Fruit fly (Drosophila melanogaster): ENCODE data around the gene CG46280.
A peak's percentile ranks its signal among the peaks of the same experiment; 100 is the strongest.

CG46280 gene

DNA sequence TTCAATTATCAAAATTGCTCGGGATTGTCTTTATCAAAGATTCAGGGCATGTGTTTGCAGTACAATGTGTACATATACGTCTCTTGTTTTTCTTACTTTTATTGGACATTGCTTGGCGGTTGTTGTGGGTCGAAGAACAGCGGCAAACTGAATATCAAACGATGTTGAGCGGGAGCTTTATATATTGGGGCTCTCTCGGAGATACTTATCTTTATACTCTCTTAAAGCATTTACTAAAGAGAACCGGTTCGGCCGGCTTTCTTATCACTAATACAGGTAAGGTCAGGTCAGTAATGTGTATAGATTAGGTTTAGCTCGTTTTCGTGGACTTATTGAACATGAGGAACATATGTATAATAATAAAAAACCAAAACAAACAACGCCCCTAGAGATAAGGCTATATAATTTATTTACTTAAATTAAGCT, 20.9 kb upstream of the CG46280 start, which contains the start of gene CG7966 (continued):
- TF ChIP-seq CHES-1-like (GFP tag; optimal IDR thresholded peaks at IDR 0.05) (no peak), lov (optimal IDR thresholded peaks at IDR 0.05) (no peak), lov (GFP tag; IDR thresholded peaks at IDR 0.05) (no peak), CG11247 (GFP tag; IDR thresholded peaks at IDR 0.05) (no peak), Abd-B (GFP tag; optimal IDR thresholded peaks at IDR 0.05) (no peak), CG10209 (GFP tag; optimal IDR thresholded peaks at IDR 0.05) (no peak), sisA (GFP tag; IDR thresholded peaks at IDR 0.05) (no peak), CG1603 (tag; optimal IDR thresholded peaks at IDR 0.05) (no peak), run (tag; optimal IDR thresholded peaks at IDR 0.05) (no peak), CG12104 (GFP tag; optimal IDR thresholded peaks at IDR 0.05) (no peak), Doc2 (GFP tag; IDR thresholded peaks at IDR 0.05) (no peak), vvl (GFP tag; IDR thresholded peaks at IDR 0.05) (peak; percentile 51; the same call in 1 of the 2 replicates), bigmax (GFP tag; optimal IDR thresholded peaks at IDR 0.05) (peak; percentile 23), Dfd (GFP tag; optimal IDR thresholded peaks at IDR 0.05) (no peak), usp (GFP tag; optimal IDR thresholded peaks at IDR 0.05) (no peak), CG6765 (GFP tag; optimal IDR thresholded peaks at IDR 0.05) (no peak), ken (GFP tag; IDR thresholded peaks at IDR 0.05) (no peak), CG10979 (tag; optimal IDR thresholded peaks at IDR 0.05) (no peak), CG7786 (GFP tag; optimal IDR thresholded peaks at IDR 0.05) (no peak), Fer3 (tag; optimal IDR thresholded peaks at IDR 0.05) (no peak), CG31388 (GFP tag; optimal IDR thresholded peaks at IDR 0.05) (no peak), CG9437 (GFP tag; optimal IDR thresholded peaks at IDR 0.05) (no peak), knrl (GFP tag; IDR thresholded peaks at IDR 0.05; ENCODE audit: partially characterized antibody) (no peak), dpn (GFP tag; optimal IDR thresholded peaks at IDR 0.05) (no peak), z (GFP tag; IDR thresholded peaks at IDR 0.05) (no peak), CG8290 (GFP tag; optimal IDR thresholded peaks at IDR 0.05) (no peak), CG8290 (tag; optimal IDR thresholded peaks at IDR 0.05) (no peak), CG17912 (GFP tag; optimal IDR thresholded peaks at IDR 0.05) (no peak), CG10462 (GFP tag; optimal IDR thresholded peaks at IDR 0.05) (no peak), CG7271 (tag; optimal IDR thresholded peaks at IDR 0.05) (no peak), Aef1 (GFP tag; IDR thresholded peaks at IDR 0.05) (no peak), CG10654 (GFP tag; optimal IDR thresholded peaks at IDR 0.05) (no peak), CG14667 (GFP tag; IDR thresholded peaks at IDR 0.05) (no peak), Dip2 (GFP tag; IDR thresholded peaks at IDR 0.05) (no peak), Stat92E (GFP tag; optimal IDR thresholded peaks at IDR 0.05) (no peak), Camta (GFP tag; optimal IDR thresholded peaks at IDR 0.05) (no peak), Dref (GFP tag; IDR thresholded peaks at IDR 0.05) (no peak), Pdp1 (GFP tag; optimal IDR thresholded peaks at IDR 0.05) (no peak), CG15696 (tag; optimal IDR thresholded peaks at IDR 0.05) (no peak), CG9609 (GFP tag; optimal IDR thresholded peaks at IDR 0.05) (no peak), fd3F (GFP tag; optimal IDR thresholded peaks at IDR 0.05) (no peak), CG11504 (tag; optimal IDR thresholded peaks at IDR 0.05) (no peak), Taf1 (GFP tag; IDR thresholded peaks at IDR 0.05) (no peak), sna (GFP tag; IDR thresholded peaks at IDR 0.05; ENCODE audit: partially characterized antibody) (no peak), hth (optimal IDR thresholded peaks at IDR 0.05) (no peak), pum (GFP tag; optimal IDR thresholded peaks at IDR 0.05) (no peak), HLHmδ (GFP tag; optimal IDR thresholded peaks at IDR 0.05) (no peak), CG10959 (GFP tag; IDR thresholded peaks at IDR 0.05) (no peak), gsb-n (tag; optimal IDR thresholded peaks at IDR 0.05) (no peak), Chrac-16 (GFP tag; optimal IDR thresholded peaks at IDR 0.05) (no peak), Hey (tag; optimal IDR thresholded peaks at IDR 0.05) (no peak), CG43689 (GFP tag; IDR thresholded peaks at IDR 0.05) (no peak), CG12236 (GFP tag; optimal IDR thresholded peaks at IDR 0.05) (no peak)

Measured in whole organism, embryonic.